Worm (Caenorhabditis elegans) whole organism, late embryonic: ENCODE results near the gene ceh-36.

Source experiments
- elt-2 ChIP-seq: sonication (generic microtip); optimal IDR thresholded peaks from 2 replicates; lab custom pipeline; 2016; ENCODE audit warnings: missing genetic modification reagents, missing genetic modification characterization, missing compliant biosample characterization
- fkh-10 ChIP-seq: fragments of 150-350 bp; optimal IDR thresholded peaks from 2 replicates; lab custom pipeline; 2014; ENCODE audit warnings: missing biosample characterization, missing genetic modification reagents, missing genetic modification characterization
- hlh-30 ChIP-seq: sonication (generic microtip); optimal IDR thresholded peaks from 2 replicates; lab custom pipeline; 2017; ENCODE audit warnings: antibody characterized with exemption, missing genetic modification characterization, missing compliant biosample characterization; ENCODE audit not compliant: insufficient read depth

- TF ChIP-seq fkh-10: no peak
- no peak for TF ChIP-seq elt-2
- no peak for TF ChIP-seq hlh-30 (tag; lab: Kevin White, UChicago)
These were observed 45.0 kb downstream of the ceh-36 start for ce11 chrX:14141344-14141841.
